Fruit fly (Drosophila melanogaster) whole organism, prepupa: ENCODE measurements around the gene Rev1.

Source experiments
- Blimp-1 ChIP-seq: fragments of 200-800 bp; sonication (Bioruptor generic); optimal IDR thresholded peaks from 3 replicates; lab custom pipeline; 2017; ENCODE audit warnings: missing biosample characterization, missing genetic modification characterization, mild to moderate bottlenecking, moderate library complexity, missing genetic modification reagents
- CG10669 ChIP-seq: fragments of 200-800 bp; sonication (Bioruptor generic); optimal IDR thresholded peaks from 3 replicates; lab custom pipeline; 2018; ENCODE audit warnings: missing biosample characterization, mild to moderate bottlenecking, missing genetic modification characterization, moderate library complexity
- CG11762 ChIP-seq: fragments of 200-800 bp; sonication (Bioruptor generic); optimal IDR thresholded peaks from 3 replicates; lab custom pipeline; 2016; ENCODE audit warnings: missing biosample characterization, missing genetic modification characterization; ENCODE audit not compliant: insufficient read depth
- CG15336 ChIP-seq: fragments of 200-800 bp; sonication (Bioruptor generic); IDR thresholded peaks from 2 replicates; pipeline ENCODE4 v1.3.6; 2022; ENCODE audit warnings: missing biosample characterization, missing genetic modification characterization
- CG16779 ChIP-seq: fragments of 200-800 bp; sonication (Bioruptor generic); optimal IDR thresholded peaks from 3 replicates; lab custom pipeline; 2017; ENCODE audit warnings: missing biosample characterization, mild to moderate bottlenecking, missing genetic modification characterization
- CG8119 ChIP-seq: fragments of 200-800 bp; sonication (Bioruptor generic); IDR thresholded peaks from 3 replicates; pipeline ENCODE4 v1.3.6; 2022; ENCODE audit warnings: missing biosample characterization, missing genetic modification characterization
- Gug ChIP-seq: fragments of 200-800 bp; sonication (Bioruptor generic); IDR thresholded peaks from 2 replicates; pipeline ENCODE4 v1.3.6; 2022; ENCODE audit warnings: missing biosample characterization, missing genetic modification characterization
- Smox ChIP-seq: fragments of 200-800 bp; sonication (Bioruptor generic); optimal IDR thresholded peaks from 3 replicates; lab custom pipeline; 2016; ENCODE audit warnings: missing biosample characterization, missing genetic modification characterization
- Sox102F ChIP-seq: fragments of 200-800 bp; sonication (Bioruptor generic); optimal IDR thresholded peaks from 2 replicates; lab custom pipeline; 2016; ENCODE audit warnings: missing biosample characterization, mild to moderate bottlenecking, missing genetic modification characterization
- fd85E ChIP-seq: fragments of 200-800 bp; sonication (Bioruptor generic); optimal IDR thresholded peaks from 3 replicates; lab custom pipeline; 2016; ENCODE audit warnings: missing biosample characterization, missing genetic modification characterization
- salr ChIP-seq, 2 experiments: fragments of 200-800 bp; sonication (Bioruptor generic); optimal IDR thresholded peaks; 3 replicates each; lab custom pipeline; 2016 to 2018; ENCODE audit warnings: missing biosample characterization in 2 of 2, missing genetic modification characterization in 2 of 2, mild to moderate bottlenecking in 1 of 2

DNA sequence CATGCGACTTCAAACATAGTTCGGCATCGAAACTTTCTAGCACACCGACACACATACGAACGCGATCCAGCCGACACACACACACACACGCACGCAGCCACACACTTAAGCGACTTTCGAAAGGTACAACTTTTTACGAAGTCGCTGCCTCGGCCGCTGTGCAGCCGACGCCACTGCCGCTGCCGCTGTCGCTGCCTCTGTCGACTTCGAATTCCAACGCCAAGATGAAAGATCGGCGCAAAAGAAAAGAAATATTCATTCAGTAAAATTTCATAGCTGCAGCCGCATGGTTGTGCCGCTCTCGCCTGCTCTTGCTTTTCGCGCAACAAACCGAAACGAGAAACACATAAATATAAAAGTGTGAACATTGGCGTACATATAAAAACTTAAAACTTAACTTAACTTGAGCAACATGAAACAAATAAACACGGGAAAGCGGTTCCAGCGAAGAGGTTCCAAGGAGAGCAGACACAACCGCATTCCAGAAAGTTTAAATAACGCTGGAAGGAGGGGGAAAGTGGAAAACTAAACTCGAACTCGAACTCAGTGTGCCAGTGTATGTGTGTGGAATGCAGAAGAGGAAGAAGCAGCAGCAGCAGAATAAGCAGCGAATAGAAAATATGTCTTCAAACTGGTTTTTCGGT, 14.6 kb upstream of the Rev1 start:
- no peak for TF ChIP-seq Gug (GFP tag; lab: Robert Waterston, UW)
- no peak for TF ChIP-seq CG15336
- TF ChIP-seq salr (GFP tag; optimal IDR thresholded peaks at IDR 0.05; lab: Kevin White, UChicago): no peak
- TF ChIP-seq Blimp-1: no peak
- TF ChIP-seq CG16779 (tag; lab: Kevin White, UChicago): no peak
- TF ChIP-seq CG10669 (GFP tag; lab: Kevin White, UChicago): no peak
- TF ChIP-seq Sox102F (GFP tag; lab: Kevin White, UChicago): no peak
- no peak for TF ChIP-seq CG8119 (GFP tag; lab: Robert Waterston, UW)
- TF ChIP-seq fd85E: no peak
- no peak for TF ChIP-seq Smox (GFP tag; lab: Kevin White, UChicago)
- TF ChIP-seq CG11762 (GFP tag; lab: Kevin White, UChicago): no peak
